Fruit fly (Drosophila melanogaster) ovary, adult (tissue): ENCODE data around the gene Ndfip.

Source experiments
- CG17801 ChIP-seq: fragments of 200-800 bp; optimal IDR thresholded peaks from 2 replicates; lab custom pipeline; 2019; ENCODE audit warnings: missing biosample characterization, mild to moderate bottlenecking, missing genetic modification characterization, moderate library complexity; ENCODE audit not compliant: partially characterized antibody

The Ndfip gene

dm6 chr3L:17609068-17609382 lies 45.1 kb downstream of the Ndfip start:
- no peak for TF ChIP-seq CG17801 (GFP tag; lab: Kevin White, UChicago)

dm6 chr3L:17608185-17609067 lies 45.7 kb downstream of the Ndfip start:
- no peak for TF ChIP-seq CG17801 (GFP tag; lab: Kevin White, UChicago)

DNA sequence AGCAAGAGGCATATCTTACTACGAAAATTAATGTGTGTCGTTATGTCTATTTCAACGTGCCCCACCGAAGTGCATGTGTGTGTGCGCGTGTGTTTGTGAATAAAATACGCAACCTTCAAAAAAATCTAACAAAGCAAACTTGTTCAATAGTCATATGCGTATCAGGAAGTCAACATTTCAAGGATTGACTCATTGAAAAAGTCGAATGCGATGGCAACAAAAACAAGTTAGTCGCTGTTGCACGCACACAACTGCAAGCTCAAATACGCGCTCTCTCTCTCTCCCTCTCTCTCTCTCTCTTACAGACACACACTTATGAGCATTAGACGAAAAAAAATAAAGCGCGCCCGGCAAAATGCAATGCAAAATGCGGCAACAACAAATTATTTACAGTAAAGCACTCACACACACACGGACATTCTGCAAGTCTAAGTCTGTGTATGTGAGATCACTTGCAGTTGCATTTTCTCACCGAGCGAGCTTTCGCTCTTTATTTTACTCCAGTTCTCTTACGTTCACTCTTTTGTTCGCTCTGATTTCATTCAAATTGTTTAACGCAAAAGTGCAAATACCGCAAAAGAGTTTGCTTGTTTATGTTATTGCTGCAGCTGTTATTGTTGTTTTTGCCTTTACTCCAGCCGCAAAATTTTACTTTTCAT lies 47.3 kb downstream of the Ndfip start:
- no peak for TF ChIP-seq CG17801 (GFP tag; lab: Kevin White, UChicago)

DNA sequence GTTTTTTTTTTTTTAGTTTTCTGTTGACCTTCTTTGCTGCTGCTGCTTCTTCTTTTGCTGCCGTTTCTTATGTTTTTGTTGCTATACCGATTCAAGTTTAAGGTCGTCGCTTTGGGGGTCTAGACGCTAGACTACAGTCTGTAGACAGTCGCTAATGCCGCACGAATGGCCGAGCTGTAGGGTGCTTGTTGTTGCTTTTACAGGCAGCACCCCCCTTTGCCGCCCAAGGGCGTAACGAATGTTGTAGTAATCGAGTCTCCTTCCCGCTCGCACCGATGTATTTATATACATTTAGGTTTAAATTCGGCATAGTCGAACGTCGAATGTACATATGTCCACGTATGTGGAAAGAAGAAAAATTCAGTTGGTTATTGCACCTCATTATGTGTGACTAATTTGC lies 49.2 kb downstream of the Ndfip start:
- no peak for TF ChIP-seq CG17801 (GFP tag; lab: Kevin White, UChicago)

dm6 chr3L:17603528-17604414 lies 50.3 kb downstream of the Ndfip start:
- no peak for TF ChIP-seq CG17801 (GFP tag; lab: Kevin White, UChicago)
